Fruit fly (Drosophila melanogaster) whole organism, embryonic: ENCODE results near the gene T48.

Source experiments
- Atf-2 ChIP-seq: fragments of 200-800 bp; sonication (Bioruptor generic); optimal IDR thresholded peaks from 2 replicates; lab custom pipeline; 2016; ENCODE audit warnings: missing biosample characterization, missing genetic modification characterization
- Bgb ChIP-seq: fragments of 200-800 bp; sonication (Bioruptor generic); IDR thresholded peaks from 2 replicates; pipeline ENCODE4 v1.3.6; 2022; ENCODE audit warnings: missing biosample characterization, missing genetic modification characterization; ENCODE audit not compliant: partially characterized antibody
- Bteb2 ChIP-seq: fragments of 200-800 bp; sonication (Bioruptor generic); optimal IDR thresholded peaks from 2 replicates; lab custom pipeline; 2016; ENCODE audit warnings: missing biosample characterization, missing genetic modification characterization
- CG1024 ChIP-seq: fragments of 200-800 bp; sonication (Bioruptor generic); IDR thresholded peaks from 2 replicates; pipeline ENCODE4 v1.3.6; 2022; ENCODE audit warnings: missing biosample characterization, missing genetic modification characterization
- CG10274 ChIP-seq: fragments of 200-800 bp; sonication (Bioruptor generic); optimal IDR thresholded peaks from 3 replicates; lab custom pipeline; 2017; ENCODE audit warnings: missing biosample characterization, mild to moderate bottlenecking, missing genetic modification characterization
- CG11456 ChIP-seq: fragments of 200-800 bp; sonication (Bioruptor generic); IDR thresholded peaks from 3 replicates; pipeline ENCODE4 v1.3.6; 2022; ENCODE audit warnings: missing biosample characterization, missing genetic modification characterization
- CG11504 ChIP-seq: fragments of 200-800 bp; sonication (Bioruptor generic); optimal IDR thresholded peaks from 3 replicates; lab custom pipeline; 2019; ENCODE audit warnings: missing biosample characterization, mild to moderate bottlenecking, missing genetic modification characterization, moderate library complexity
- CG11560 ChIP-seq: fragments of 200-800 bp; sonication (Bioruptor generic); IDR thresholded peaks from 3 replicates; pipeline ENCODE4 v1.3.6; 2022; ENCODE audit warnings: missing biosample characterization, missing genetic modification characterization
- CG11696 ChIP-seq: fragments of 200-800 bp; sonication (Bioruptor generic); IDR thresholded peaks from 2 replicates; pipeline ENCODE4 v1.3.6; 2022; ENCODE audit warnings: missing biosample characterization, missing genetic modification characterization
- CG12744 ChIP-seq: fragments of 200-800 bp; sonication (Bioruptor generic); optimal IDR thresholded peaks from 2 replicates; lab custom pipeline; 2016; ENCODE audit warnings: missing biosample characterization, missing genetic modification characterization
- CG13123 ChIP-seq: fragments of 200-800 bp; sonication (Bioruptor generic); optimal IDR thresholded peaks from 2 replicates; lab custom pipeline; 2016; ENCODE audit warnings: missing biosample characterization, missing genetic modification characterization
- CG1603 ChIP-seq: fragments of 200-800 bp; sonication (Bioruptor generic); optimal IDR thresholded peaks from 2 replicates; lab custom pipeline; 2019; ENCODE audit warnings: missing biosample characterization, mild to moderate bottlenecking, missing genetic modification characterization, moderate library complexity
- CG16815 ChIP-seq: fragments of 200-800 bp; sonication (Bioruptor generic); optimal IDR thresholded peaks from 3 replicates; lab custom pipeline; 2017; ENCODE audit warnings: missing biosample characterization, mild to moderate bottlenecking, missing genetic modification characterization
- CG17912 ChIP-seq: fragments of 200-800 bp; sonication (Bioruptor generic); optimal IDR thresholded peaks from 2 replicates; lab custom pipeline; 2018; ENCODE audit warnings: missing biosample characterization, mild to moderate bottlenecking, missing genetic modification characterization
- CG18599 ChIP-seq: fragments of 200-800 bp; sonication (Bioruptor generic); optimal IDR thresholded peaks from 3 replicates; lab custom pipeline; 2017; ENCODE audit warnings: missing biosample characterization, missing genetic modification characterization, mild to moderate bottlenecking, moderate library complexity, missing genetic modification reagents
- CG18764 ChIP-seq: fragments of 200-800 bp; sonication (Bioruptor generic); optimal IDR thresholded peaks from 3 replicates; lab custom pipeline; 2016; ENCODE audit warnings: missing biosample characterization, missing genetic modification characterization
- CG2120 ChIP-seq: fragments of 200-800 bp; sonication (Bioruptor generic); optimal IDR thresholded peaks from 3 replicates; lab custom pipeline; 2016; ENCODE audit warnings: missing biosample characterization, missing genetic modification characterization
- CG2202 ChIP-seq: fragments of 200-800 bp; sonication (Bioruptor generic); optimal IDR thresholded peaks from 2 replicates; lab custom pipeline; 2018; ENCODE audit warnings: missing biosample characterization, mild to moderate bottlenecking, missing genetic modification characterization
- CG34224 ChIP-seq: fragments of 200-800 bp; sonication (Bioruptor generic); IDR thresholded peaks from 3 replicates; pipeline ENCODE4 v1.3.6; 2022; ENCODE audit warnings: missing biosample characterization, missing genetic modification characterization; ENCODE audit not compliant: partially characterized antibody
- CG4707 ChIP-seq: fragments of 200-800 bp; sonication (Bioruptor generic); optimal IDR thresholded peaks from 2 replicates; lab custom pipeline; 2018; ENCODE audit warnings: missing biosample characterization, mild to moderate bottlenecking, missing genetic modification characterization, moderate library complexity
- CG6175 ChIP-seq: fragments of 200-800 bp; sonication (Bioruptor generic); IDR thresholded peaks from 3 replicates; pipeline ENCODE4 v1.3.6; 2022; ENCODE audit warnings: missing biosample characterization, missing genetic modification characterization
- CG6854 ChIP-seq: fragments of 200-800 bp; sonication (Bioruptor generic); optimal IDR thresholded peaks from 3 replicates; lab custom pipeline; 2017; ENCODE audit warnings: missing biosample characterization, mild to moderate bottlenecking, missing genetic modification characterization
- CG7556 ChIP-seq: fragments of 200-800 bp; sonication (Bioruptor generic); optimal IDR thresholded peaks from 2 replicates; lab custom pipeline; 2017; ENCODE audit warnings: missing biosample characterization, mild to moderate bottlenecking, missing genetic modification characterization
- Doc3 ChIP-seq: fragments of 200-800 bp; sonication (Bioruptor generic); IDR thresholded peaks from 3 replicates; pipeline ENCODE4 v1.3.6; 2022; ENCODE audit warnings: missing biosample characterization, missing genetic modification characterization; ENCODE audit not compliant: partially characterized antibody
- Hey ChIP-seq: fragments of 200-800 bp; sonication (Bioruptor generic); optimal IDR thresholded peaks from 3 replicates; lab custom pipeline; 2018; ENCODE audit warnings: missing biosample characterization, mild to moderate bottlenecking, missing genetic modification characterization
- Mad ChIP-seq: fragments of 200-800 bp; sonication (Bioruptor generic); optimal IDR thresholded peaks from 2 replicates; lab custom pipeline; 2016; ENCODE audit warnings: missing biosample characterization, missing genetic modification characterization
- Nf-YA ChIP-seq: fragments of 200-800 bp; sonication (Bioruptor generic); IDR thresholded peaks from 2 replicates; pipeline ENCODE4 v1.3.6; 2022; ENCODE audit warnings: missing biosample characterization, missing genetic modification characterization
- Nf-YC ChIP-seq: fragments of 200-800 bp; optimal IDR thresholded peaks from 3 replicates; lab custom pipeline; 2019; ENCODE audit warnings: missing biosample characterization, mild to moderate bottlenecking, missing genetic modification characterization, moderate library complexity
- Rx ChIP-seq: fragments of 200-800 bp; sonication (Bioruptor generic); IDR thresholded peaks from 2 replicates; pipeline ENCODE4 v1.3.6; 2022; ENCODE audit warnings: missing biosample characterization, missing genetic modification characterization
- Sox100B ChIP-seq: fragments of 200-800 bp; sonication (Bioruptor generic); optimal IDR thresholded peaks from 3 replicates; lab custom pipeline; 2018; ENCODE audit warnings: missing biosample characterization, mild to moderate bottlenecking, missing genetic modification characterization
- Sry-β ChIP-seq: fragments of 200-800 bp; sonication (Bioruptor generic); optimal IDR thresholded peaks from 2 replicates; lab custom pipeline; 2018; ENCODE audit warnings: missing biosample characterization, mild to moderate bottlenecking, missing genetic modification characterization, moderate library complexity
- ato ChIP-seq: fragments of 200-800 bp; sonication (Bioruptor generic); IDR thresholded peaks from 2 replicates; pipeline ENCODE4 v1.3.6; 2022; ENCODE audit warnings: missing biosample characterization, missing genetic modification characterization; ENCODE audit not compliant: partially characterized antibody
- bcd ChIP-seq: fragments of 200-800 bp; sonication (Bioruptor generic); optimal IDR thresholded peaks from 2 replicates; lab custom pipeline; 2017; ENCODE audit warnings: missing biosample characterization, mild to moderate bottlenecking, missing genetic modification characterization
- cas ChIP-seq: fragments of 200-800 bp; sonication (Bioruptor generic); IDR thresholded peaks from 2 replicates; pipeline ENCODE4 v1.3.6; 2022; ENCODE audit warnings: missing biosample characterization, missing genetic modification characterization
- croc ChIP-seq: fragments of 200-800 bp; sonication (Bioruptor generic); conservative IDR thresholded peaks from 3 replicates; pipeline ENCODE4 v1.3.6; 2022; ENCODE audit warnings: missing biosample characterization, missing genetic modification characterization
- ftz-f1 ChIP-seq: fragments of 200-800 bp; sonication (Bioruptor generic); optimal IDR thresholded peaks from 2 replicates; lab custom pipeline; 2016; ENCODE audit warnings: missing biosample characterization, missing genetic modification characterization
- h ChIP-seq: fragments of >200 bp; optimal IDR thresholded peaks from 2 replicates; lab custom pipeline; 2017
- hbn ChIP-seq: fragments of 200-800 bp; sonication (Bioruptor generic); IDR thresholded peaks from 2 replicates; pipeline ENCODE4 v1.3.6; 2022; ENCODE audit warnings: missing biosample characterization, missing genetic modification characterization; ENCODE audit not compliant: partially characterized antibody
- jigr1 ChIP-seq: fragments of 200-800 bp; sonication (Bioruptor generic); IDR thresholded peaks from 3 replicates; pipeline ENCODE4 v1.3.6; 2022; ENCODE audit warnings: missing biosample characterization, missing genetic modification characterization
- kay ChIP-seq: fragments of 200-800 bp; sonication (Bioruptor generic); optimal IDR thresholded peaks from 2 replicates; lab custom pipeline; 2016; ENCODE audit warnings: missing biosample characterization, missing genetic modification characterization
- klu ChIP-seq: fragments of 200-800 bp; sonication (Bioruptor generic); IDR thresholded peaks from 2 replicates; pipeline ENCODE4 v1.3.6; 2022; ENCODE audit warnings: missing biosample characterization, missing genetic modification characterization
- odd ChIP-seq: fragments of 200-800 bp; sonication (Bioruptor generic); optimal IDR thresholded peaks from 2 replicates; lab custom pipeline; 2017; ENCODE audit warnings: missing biosample characterization, mild to moderate bottlenecking, missing genetic modification characterization
- pnt ChIP-seq: fragments of 200-800 bp; sonication (Bioruptor generic); optimal IDR thresholded peaks from 3 replicates; lab custom pipeline; 2016; ENCODE audit warnings: missing biosample characterization, missing genetic modification characterization
- sc ChIP-seq, 3 experiments: fragments of >200 bp in 2 of 3; fragments of 200-800 bp in 1 of 3; sonication (Bioruptor generic) in 1 of 3; optimal IDR thresholded peaks; 2 replicates in 2 of 3; 3 replicates in 1 of 3; lab custom pipeline; 2017; ENCODE audit warnings: mild to moderate bottlenecking in 1 of 3, missing biosample characterization in 1 of 3, missing genetic modification characterization in 1 of 3, missing genetic modification reagents in 1 of 3
- sens ChIP-seq: fragments of 200-800 bp; sonication (Bioruptor generic); peaks from one replicate; lab custom pipeline; 2016; ENCODE audit warnings: missing biosample characterization, missing genetic modification characterization
- slbo ChIP-seq: fragments of 200-800 bp; sonication (Bioruptor generic); IDR thresholded peaks from 2 replicates; pipeline ENCODE4 v1.3.6; 2022; ENCODE audit warnings: missing biosample characterization, missing genetic modification characterization
- tin ChIP-seq: fragments of 200-800 bp; sonication (Bioruptor generic); optimal IDR thresholded peaks from 3 replicates; lab custom pipeline; 2016; ENCODE audit warnings: missing biosample characterization, missing genetic modification characterization
- toy ChIP-seq: fragments of 200-800 bp; sonication (Bioruptor generic); IDR thresholded peaks from 2 replicates; pipeline ENCODE4 v1.3.6; 2022; ENCODE audit warnings: missing biosample characterization, missing genetic modification characterization
- tup ChIP-seq: fragments of 200-800 bp; sonication (Bioruptor generic); optimal IDR thresholded peaks from 2 replicates; lab custom pipeline; 2016; ENCODE audit warnings: missing biosample characterization, mild to moderate bottlenecking, missing genetic modification characterization, moderate library complexity
- wek ChIP-seq: fragments of 200-800 bp; sonication (Bioruptor generic); optimal IDR thresholded peaks from 3 replicates; lab custom pipeline; 2018; ENCODE audit warnings: missing biosample characterization, mild to moderate bottlenecking, missing genetic modification characterization, moderate library complexity

The T48 gene

DNA sequence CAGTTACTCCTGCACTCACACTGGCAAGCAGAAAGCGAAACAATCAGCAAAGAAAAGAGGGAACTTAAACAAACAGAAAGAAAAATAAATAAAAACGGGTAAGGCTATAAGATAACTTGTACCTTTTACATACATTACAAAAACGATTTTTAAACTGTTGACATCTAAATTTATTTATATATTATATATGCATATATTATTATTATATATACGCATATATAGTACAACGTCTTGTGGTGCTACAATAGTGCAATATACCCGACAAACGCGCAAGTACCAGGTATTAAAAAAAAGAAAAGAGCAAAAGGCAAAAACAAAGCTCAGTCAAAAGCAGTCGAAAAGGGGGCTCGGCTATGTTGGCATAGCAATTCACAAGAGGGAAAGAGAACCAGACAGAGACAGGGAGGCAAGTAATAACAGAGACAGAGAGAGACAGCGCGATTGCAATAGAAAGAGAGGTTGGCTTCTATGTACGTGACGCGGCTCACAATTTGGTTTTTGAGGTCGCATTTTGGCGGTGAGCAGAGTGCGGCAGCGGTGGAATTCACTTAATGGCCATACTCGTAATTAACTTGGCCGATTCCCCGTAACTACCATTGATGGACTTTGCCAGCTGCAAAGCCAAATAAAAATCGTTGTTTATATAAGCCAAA lies 72.6 kb downstream of the T48 start (continued):
- TF ChIP-seq CG18764 (GFP tag; lab: Kevin White, UChicago) (peak; percentile 57), CG34224 (GFP tag; lab: Robert Waterston, UW) (no peak), sc (optimal IDR thresholded peaks at IDR 0.05; lab: Kevin White, UChicago) (no peak), sc (GFP tag; optimal IDR thresholded peaks at IDR 0.05; lab: Kevin White, UChicago) (peak; percentile 32), ftz-f1 (peak; percentile 31), tin (GFP tag; lab: Kevin White, UChicago) (peak; percentile 60), CG12744 (GFP tag; lab: Kevin White, UChicago) (no peak), CG2202 (tag; lab: Kevin White, UChicago) (peak; percentile 32), toy (no peak), tup (GFP tag; lab: Kevin White, UChicago) (no peak), CG11560 (tag; lab: Robert Waterston, UW) (peak; percentile 48; the same call in 1 of the 3 replicates), pnt (no peak), kay (GFP tag; lab: Kevin White, UChicago) (no peak), croc (GFP tag; lab: Robert Waterston, UW) (peak; percentile 74), Sox100B (GFP tag; lab: Kevin White, UChicago) (peak; percentile 81), Hey (tag; lab: Kevin White, UChicago) (no peak), Nf-YA (GFP tag; lab: Robert Waterston, UW) (peak; percentile 79), CG18599 (GFP tag; lab: Kevin White, UChicago) (peak; percentile 89), CG1603 (tag; lab: Kevin White, UChicago) (no peak), ato (GFP tag; lab: Robert Waterston, UW) (no peak), Nf-YC (tag; lab: Kevin White, UChicago) (peak; percentile 62), CG6854 (peak; percentile 29), CG6175 (GFP tag; lab: Robert Waterston, UW) (peak; percentile 35; the same call in 1 of the 3 replicates), CG11696 (peak; percentile 76), CG10274 (peak; percentile 26), slbo (GFP tag; lab: Robert Waterston, UW) (peak; percentile 86), jigr1 (GFP tag; lab: Robert Waterston, UW) (peak; percentile 74; the same call in 2 of the 3 replicates), Sry-β (GFP tag; lab: Kevin White, UChicago) (no peak), wek (GFP tag; lab: Kevin White, UChicago) (no peak), CG1024 (GFP tag; lab: Robert Waterston, UW) (peak; percentile 73), cas (GFP tag; lab: Robert Waterston, UW) (peak; percentile 47; the same call in 1 of the 2 replicates), CG17912 (GFP tag; lab: Kevin White, UChicago) (no peak), bcd (GFP tag; lab: Kevin White, UChicago) (peak; percentile 82), sens (GFP tag; lab: Kevin White, UChicago) (peak; percentile 84), CG16815 (GFP tag; lab: Kevin White, UChicago) (peak; percentile 20), CG13123 (peak; percentile 42), CG2120 (no peak), Doc3 (GFP tag; lab: Robert Waterston, UW) (no peak), odd (GFP tag; lab: Kevin White, UChicago) (peak; percentile 20), CG11504 (tag; lab: Kevin White, UChicago) (peak; percentile 84), Atf-2 (GFP tag; lab: Kevin White, UChicago) (no peak), Bgb (GFP tag; lab: Robert Waterston, UW) (no peak; the same call in 1 of the 2 replicates), klu (GFP tag; lab: Robert Waterston, UW) (no peak), CG4707 (GFP tag; lab: Kevin White, UChicago) (peak; percentile 43), Bteb2 (GFP tag; lab: Kevin White, UChicago) (no peak), Rx (GFP tag; lab: Robert Waterston, UW) (peak; percentile 70), CG11456 (peak; percentile 69; the same call in 2 of the 3 replicates), h (lab: Kevin White, UChicago) (no peak), Mad (GFP tag; lab: Kevin White, UChicago) (no peak), hbn (GFP tag; lab: Robert Waterston, UW) (no peak), CG7556 (peak; percentile 65)
